Fruit fly (Drosophila melanogaster): ENCODE data around the gene CG33282.

The CG33282 gene

DNA sequence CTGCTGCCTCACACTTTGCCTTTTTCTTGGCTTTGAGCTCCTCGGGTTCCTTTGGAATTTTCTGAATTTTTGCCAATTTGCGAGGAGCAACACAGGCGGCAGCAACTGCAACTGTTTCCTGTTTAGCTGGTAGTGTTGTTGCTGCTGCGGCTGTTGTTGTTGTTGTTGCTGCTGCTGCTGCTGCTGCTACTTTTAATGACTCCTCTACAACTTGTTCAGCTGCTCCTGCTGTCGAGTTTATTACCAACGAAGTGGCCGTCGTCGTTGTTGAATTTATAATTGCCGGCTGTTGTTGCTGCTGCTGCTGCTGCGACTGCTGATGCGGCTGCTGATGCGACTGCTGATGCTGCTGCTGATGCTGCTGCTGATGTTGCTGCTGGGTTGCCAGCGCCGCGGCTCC lies 25.2 kb downstream of the CG33282 start:
- TF ChIP-seq noc (tag; optimal IDR thresholded peaks at IDR 0.05): no peak

DNA sequence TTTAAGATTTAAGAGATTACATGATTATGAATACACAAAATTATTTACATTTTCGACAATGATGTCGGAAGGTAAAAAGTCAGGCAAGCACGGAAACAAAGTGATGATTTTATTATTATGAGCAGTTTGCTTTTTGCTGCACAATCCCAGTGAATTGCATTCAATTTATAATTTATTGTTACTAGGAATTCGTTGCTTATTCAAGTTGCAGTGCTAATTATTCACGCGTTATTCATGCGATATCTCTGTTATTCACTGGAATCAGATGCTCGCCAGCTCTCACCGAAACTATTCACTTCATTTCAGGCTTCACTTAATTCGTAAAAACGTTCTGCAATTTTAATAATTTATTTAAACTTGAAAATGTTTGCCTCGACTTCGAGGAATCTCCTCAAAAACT lies 26.1 kb downstream of the CG33282 start:
- no peak for TF ChIP-seq noc (tag; optimal IDR thresholded peaks at IDR 0.05)

DNA sequence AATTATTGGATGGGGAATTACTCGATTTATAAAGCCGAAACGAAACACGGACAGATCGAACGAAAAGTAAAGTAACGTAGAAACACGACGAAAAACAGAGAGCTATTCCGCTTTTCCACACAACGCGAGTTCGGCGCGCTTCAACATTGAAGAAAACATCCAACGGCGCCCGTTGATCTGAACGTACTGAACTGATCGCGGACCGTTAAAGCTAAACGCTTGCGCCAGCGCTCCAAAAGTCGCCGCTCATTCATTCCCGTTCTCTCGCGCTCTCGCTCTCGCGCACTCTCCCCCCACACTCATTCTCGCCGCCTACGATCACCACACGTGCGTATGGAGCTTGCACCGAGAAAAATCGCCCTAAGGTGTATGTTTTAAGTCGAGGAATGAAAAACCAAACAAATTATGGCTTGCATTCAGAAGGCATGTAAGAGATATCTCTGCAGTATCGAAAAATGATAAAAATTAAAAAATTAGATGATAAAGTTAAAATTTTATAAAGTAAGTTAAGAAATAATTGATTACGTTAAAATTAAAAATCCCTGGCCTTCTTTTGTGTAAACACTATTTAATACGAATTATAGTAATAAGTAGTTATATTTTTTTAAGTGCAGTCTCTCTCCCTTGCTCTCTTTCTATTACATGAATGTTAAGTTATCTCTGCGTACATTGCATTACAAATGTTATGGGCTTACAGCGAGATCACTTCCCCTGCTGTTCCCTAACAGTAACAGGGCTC lies 27.1 kb downstream of the CG33282 start, which contains the start of gene E23:
TSS of gene E23 (minus strand) at position 188 of the 739 bp plus-strand sequence.
- peak; percentile 97 for TF ChIP-seq noc (tag; optimal IDR thresholded peaks at IDR 0.05)

DNA sequence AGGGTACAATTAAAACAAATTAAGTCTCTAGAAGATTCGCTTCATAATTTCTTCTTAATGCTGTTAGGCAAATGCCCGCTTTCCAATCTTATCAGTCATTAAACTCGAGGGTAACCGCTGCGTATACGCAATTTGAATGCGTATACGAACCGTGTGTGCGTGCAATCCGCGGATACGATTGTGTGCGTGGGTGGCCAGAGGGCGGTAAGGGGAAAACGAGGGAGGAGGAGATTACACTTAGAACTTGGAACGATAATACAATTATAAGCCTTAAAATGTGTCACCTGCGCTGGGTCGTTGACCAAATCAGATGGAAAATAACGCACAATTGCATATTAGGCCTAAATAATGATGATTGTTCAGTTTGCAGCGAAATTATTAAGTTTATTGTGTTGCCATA lies 28.1 kb downstream of the CG33282 start:
- no peak for TF ChIP-seq noc (tag; optimal IDR thresholded peaks at IDR 0.05)

DNA sequence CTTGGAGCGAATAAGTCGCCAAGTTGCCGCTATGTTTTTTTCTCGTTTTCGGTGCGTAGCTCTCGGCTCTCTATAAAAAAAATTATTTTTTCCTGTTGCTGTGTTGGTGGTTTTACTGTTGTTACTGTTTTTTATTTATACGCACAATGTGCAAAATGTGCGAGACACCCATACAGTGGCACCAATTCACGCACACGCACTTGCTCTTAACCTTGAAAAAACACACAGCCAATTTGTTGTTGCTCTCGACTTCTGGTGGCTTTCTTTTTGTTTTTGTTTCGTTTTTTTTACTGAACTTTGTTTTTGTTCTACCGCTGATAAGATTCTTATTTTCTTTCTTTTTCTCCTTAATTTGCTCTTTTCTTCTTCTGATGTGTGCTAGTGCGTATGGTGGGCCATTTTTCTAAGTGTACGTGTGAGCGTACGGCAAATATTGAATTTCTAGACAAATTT lies 28.5 kb downstream of the CG33282 start:
- TF ChIP-seq noc (tag; optimal IDR thresholded peaks at IDR 0.05): peak; percentile 77

DNA sequence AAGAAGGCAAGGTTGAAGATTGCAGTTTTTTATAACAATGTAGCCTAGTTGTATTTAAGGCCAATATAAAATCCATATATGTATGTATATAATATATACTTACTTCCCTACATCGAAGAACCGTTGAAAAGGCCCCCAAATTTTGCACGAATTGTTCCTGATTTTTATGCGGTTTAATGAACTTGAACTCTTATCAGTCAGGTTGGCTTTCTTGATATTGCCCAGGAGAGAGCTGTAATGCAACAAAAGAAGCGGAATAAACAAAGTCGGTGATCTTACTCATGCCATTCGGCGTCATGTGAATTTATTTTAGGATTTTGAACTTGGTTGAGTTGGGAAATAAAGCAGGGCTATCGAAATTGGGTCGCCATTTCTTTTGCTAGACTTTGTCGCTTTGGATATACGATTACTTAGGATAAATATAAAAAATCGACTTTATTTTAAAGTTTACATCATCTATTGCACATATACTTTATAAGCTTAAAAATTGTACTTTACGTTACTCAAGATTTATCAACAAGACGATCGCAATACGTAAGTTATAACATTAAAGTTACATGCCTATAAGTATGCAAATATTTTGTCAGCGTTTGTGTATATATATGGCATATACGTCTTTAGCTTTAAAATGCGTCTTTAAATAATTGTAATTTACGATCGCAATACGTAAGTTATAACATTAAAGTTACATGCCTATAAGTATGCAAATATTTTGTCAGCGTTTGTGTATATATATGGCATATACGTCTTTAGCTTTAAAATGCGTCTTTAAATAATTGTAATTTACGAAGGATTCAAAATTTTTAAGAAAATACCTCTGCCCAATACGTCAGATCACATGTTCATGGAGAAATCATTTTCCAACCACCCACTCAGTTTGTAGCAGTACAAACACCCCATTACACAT lies 29.3 kb downstream of the CG33282 start, which contains the start of gene CG8838:
TSS of gene CG8838 (plus strand) at position 857 of the 907 bp plus-strand sequence.
- peak; percentile 60 for TF ChIP-seq noc (tag; optimal IDR thresholded peaks at IDR 0.05)

DNA sequence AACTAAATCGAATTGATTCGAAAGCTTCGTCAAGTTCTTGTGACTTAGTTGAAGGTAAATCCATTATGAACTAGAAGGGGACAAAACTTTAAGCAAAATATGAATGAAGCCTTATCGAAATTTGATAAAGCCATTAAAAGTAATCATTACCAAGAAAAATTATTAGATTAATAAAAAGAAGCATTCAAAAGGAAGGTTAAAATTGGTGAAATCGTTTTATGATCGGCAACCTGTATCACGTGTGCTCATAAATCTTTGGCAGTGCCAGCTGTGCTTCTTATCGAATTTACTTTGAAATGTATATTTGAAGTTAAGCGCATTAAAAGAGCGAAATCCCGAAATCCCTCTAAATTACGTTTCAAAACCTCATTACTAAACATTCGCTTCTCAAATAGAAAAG lies 34.1 kb downstream of the CG33282 start:
- no peak for TF ChIP-seq noc (tag; optimal IDR thresholded peaks at IDR 0.05)

DNA sequence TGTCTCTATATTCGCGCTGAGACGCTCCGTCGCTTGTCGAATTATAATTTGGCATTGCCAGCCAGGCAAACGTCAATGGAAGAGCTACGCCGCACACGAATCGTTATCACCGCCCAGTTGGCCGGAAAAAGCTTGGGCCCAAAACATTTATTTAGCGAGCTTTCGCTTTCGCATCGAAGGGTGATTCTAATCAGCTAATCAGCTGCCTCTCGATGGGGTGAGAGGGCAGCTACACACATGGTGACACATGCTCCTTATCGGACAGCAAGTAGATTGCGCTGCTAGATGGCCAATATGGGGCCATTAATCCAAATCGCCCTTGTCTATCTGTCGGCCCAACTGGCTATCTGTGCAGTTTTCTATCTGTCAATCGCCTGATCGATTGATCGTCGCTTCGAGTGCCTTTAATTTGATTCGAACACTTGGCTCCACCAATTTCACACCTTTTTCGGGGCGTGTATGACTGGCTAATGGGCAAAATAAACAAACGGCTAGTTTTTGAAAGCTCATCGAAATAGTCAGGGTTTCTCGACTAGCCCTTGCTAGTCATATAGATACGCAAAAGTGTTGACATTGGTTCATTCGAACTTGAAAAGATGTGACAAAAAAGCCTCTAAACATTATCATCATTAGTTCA lies 38.5 kb downstream of the CG33282 start:
- peak; percentile 84 for TF ChIP-seq noc (tag; optimal IDR thresholded peaks at IDR 0.05)

DNA sequence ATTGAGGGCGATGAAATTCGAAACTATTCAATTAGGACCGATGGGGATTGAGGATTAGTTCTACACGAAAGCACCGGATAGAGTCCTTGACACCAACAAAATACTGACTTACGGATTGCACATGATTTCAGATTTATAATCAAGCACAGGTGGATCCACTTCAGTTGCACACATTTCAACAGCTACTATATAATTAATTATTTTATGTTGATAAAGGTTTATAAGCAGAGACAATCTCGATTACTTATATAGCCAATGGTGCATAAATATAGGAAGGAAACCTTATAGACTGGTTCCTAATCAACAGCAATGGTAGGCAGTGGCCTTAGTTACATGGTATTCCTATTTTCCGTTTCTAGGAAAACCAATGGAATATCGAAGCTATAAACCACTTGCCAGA lies 40.7 kb downstream of the CG33282 start:
- TF ChIP-seq noc (tag; optimal IDR thresholded peaks at IDR 0.05): no peak

DNA sequence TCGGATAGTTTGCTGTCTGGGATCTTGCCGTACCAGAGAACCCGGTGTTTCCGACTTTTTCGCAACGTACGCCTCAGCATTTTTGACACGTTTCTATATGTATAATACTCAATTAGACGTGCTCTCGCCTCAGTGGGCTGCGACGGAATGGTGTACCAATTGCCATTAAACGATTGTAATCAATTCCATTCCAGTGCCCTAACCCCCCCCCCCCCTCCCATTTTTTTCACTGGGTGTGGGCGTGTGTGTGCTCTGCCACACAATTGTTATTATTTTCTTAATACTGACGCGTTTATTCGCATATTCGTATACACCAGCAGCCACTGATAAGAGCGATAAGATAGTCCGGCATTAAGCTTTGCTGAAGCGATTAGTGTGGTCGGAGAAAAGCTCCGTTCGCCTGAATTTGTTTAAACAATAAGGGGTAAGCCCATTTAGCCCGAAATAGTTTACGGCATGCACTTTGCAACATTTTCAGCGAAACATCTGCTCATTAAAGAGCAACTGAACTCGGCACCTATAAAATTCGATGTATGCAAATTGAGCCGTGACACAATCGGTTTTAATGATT lies 41.5 kb downstream of the CG33282 start:
- peak; percentile 66 for TF ChIP-seq noc (tag; optimal IDR thresholded peaks at IDR 0.05)

DNA sequence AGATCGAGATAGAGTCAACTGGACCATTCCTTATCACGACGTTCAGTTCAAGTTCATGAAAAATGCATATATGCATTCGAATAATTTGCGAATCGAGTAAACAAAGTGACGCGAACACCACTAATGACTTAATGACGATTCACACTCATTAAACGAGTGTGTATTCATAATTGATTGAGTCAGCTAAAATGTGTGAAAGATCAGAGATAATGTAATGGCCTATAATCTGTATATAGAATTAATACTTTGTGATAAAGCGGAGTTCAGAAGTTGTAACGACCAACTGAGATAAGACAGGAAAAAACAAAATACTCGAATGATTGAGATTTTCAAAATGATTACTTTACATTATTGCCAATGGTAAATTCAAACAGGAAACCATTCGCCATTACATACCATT lies 42.1 kb downstream of the CG33282 start:
- TF ChIP-seq noc (tag; optimal IDR thresholded peaks at IDR 0.05): no peak

DNA sequence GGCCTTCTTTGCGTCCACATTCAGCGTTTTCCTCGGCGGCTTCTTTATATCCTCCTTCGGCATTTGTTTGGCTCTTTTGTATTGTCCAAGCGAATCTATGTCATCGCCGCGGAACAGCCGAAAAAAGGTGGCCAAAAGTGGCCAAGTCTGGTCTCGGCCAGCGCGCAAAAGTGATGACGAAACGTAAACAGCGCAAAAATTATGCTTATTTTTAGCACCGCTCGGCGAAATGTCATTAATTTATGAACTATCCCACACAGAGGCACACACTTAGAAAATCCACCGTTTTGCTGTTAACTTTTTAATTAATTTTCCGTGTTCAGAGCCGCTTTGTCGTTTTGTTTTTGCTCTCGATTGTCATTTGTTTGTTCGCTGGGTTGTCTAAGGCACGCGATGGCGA lies 43.2 kb downstream of the CG33282 start:
- no peak for TF ChIP-seq noc (tag; optimal IDR thresholded peaks at IDR 0.05)

DNA sequence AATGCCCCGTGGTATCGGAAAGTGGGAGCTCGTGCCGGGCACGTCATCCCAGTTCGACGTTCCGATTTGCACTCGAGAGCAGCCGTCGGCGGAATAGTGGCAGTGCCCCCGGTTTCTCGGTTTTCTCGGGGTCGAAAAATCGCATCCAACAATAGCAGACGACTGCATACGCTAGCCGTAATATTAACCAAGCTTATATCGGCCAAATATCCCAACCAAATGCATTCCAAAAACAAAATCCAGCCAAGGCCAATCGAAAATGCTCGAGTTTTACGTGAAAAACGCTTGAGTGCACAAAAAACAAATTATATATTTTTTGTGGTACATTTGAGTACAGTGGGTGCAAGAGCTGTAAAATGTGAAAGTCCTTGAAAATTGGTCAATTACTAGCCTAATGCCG lies 43.6 kb downstream of the CG33282 start:
- TF ChIP-seq noc (tag; optimal IDR thresholded peaks at IDR 0.05): no peak

DNA sequence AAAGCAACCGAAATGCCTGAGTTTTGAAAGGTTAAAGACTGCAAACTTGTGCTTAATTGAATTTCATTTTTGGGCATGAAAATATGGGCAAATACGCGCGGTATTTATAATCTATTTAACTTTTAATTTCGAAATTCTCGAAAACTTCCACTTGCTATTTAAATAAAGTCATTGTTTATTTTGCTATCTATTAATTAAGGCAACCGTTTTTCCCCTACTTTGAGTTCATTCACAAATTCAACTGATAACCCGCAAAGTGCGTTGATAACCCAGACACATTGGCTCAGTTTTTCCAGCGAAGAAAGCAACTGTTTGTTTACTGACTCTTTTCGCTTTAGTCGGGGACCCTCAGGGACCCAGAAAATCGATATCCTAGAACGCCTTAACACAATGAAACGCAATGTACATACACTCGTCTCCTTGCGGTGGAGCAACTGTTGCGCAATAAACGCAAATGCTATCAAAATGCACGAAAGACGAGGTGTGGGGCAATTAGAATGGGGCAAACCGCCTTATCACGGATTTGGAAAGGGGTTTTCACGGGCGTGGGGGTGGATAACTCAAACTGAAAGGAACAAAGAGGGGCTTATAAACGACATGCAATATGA lies 44.2 kb downstream of the CG33282 start:
- no peak for TF ChIP-seq noc (tag; optimal IDR thresholded peaks at IDR 0.05)

DNA sequence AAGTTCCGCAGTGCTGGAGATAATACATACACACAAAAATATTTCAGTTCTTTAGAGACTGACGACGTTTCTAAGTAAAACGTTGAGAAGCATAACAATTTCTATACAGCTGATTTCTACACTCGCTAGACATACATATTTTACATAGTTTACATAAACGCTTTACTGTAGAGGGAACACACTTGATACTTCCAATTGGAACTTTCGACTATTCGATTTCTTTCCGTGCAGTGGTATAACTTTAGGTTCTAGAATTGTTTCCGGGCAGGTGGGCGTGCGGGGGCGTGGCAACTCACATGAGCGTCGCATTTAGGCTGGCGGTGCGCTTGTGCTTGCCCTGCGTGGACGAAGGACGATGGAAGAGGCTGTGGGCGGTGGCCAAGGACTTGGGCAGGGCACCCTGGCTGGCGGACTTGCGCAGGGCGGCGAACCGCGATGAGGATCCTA lies 44.8 kb downstream of the CG33282 start:
- no peak for TF ChIP-seq noc (tag; optimal IDR thresholded peaks at IDR 0.05)

Data from whole organism, larva.